Worm (Caenorhabditis elegans) whole organism, L2 larva: Measurements from ENCODE around the gene clec-117.

ENCODE experiments used
- R02D3.7 ChIP-seq: fragments of 150-350 bp; optimal IDR thresholded peaks from 2 replicates; lab custom pipeline; 2014; ENCODE audit warnings: missing biosample characterization, missing genetic modification characterization
- aly-2 ChIP-seq: fragments of 150-350 bp; optimal IDR thresholded peaks from 2 replicates; lab custom pipeline; 2014; ENCODE audit warnings: missing biosample characterization, missing genetic modification characterization
- nhr-10 ChIP-seq: sonication (generic microtip); optimal IDR thresholded peaks from 2 replicates; lab custom pipeline; 2017; ENCODE audit warnings: missing biosample characterization, missing genetic modification characterization
- nhr-237 ChIP-seq: fragments of 150-350 bp; optimal IDR thresholded peaks from 2 replicates; lab custom pipeline; 2014; ENCODE audit warnings: missing biosample characterization, missing genetic modification characterization
- nhr-6 ChIP-seq: fragments of 150-350 bp; optimal IDR thresholded peaks from 2 replicates; lab custom pipeline; 2014; ENCODE audit warnings: missing biosample characterization, missing genetic modification characterization
- nhr-77 ChIP-seq: fragments of 150-350 bp; optimal IDR thresholded peaks from 2 replicates; lab custom pipeline; 2014; ENCODE audit warnings: missing biosample characterization, missing genetic modification characterization
- snpc-4 ChIP-seq: fragments of 150-350 bp; optimal IDR thresholded peaks from 2 replicates; lab custom pipeline; 2014; ENCODE audit warnings: missing biosample characterization, missing genetic modification characterization
- unc-62 ChIP-seq: fragments of 150-350 bp; optimal IDR thresholded peaks from 2 replicates; lab custom pipeline; 2014; ENCODE audit warnings: missing biosample characterization, missing genetic modification reagents, missing genetic modification characterization

DNA sequence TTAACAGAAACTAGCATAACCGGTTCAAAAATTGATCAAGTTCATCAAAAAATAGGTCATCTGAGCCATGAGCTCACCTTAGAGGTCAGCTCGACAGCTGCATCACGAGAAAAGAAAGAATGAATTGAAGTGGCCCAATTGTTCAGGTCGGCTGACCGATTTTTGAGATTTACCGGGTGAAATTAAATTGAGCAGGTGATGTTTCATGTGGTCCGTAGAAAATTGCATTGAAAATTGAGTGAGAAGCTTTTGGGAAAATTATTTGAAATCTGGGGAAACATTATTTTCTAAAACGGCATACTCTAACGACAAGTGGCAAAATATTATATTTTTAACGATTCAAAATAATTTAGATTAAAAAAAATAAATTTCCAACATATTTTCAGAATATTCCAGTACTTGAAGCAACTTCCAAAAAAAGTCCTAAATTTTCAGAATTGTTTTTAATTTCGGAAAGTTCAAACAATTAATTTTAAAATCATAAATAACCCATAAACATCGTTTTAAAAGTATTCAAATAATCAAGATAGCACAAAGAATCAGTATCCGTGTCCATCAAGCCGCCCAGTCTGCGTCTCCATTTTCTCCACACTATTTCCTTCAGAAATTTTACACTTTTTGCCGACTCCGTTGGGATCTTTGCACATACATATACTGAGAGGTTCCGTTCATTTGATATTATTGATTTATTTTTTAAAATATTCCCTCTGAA is 29.0 kb upstream of the clec-117 start, which contains the start of gene sgcb-1:
- TF ChIP-seq nhr-10 (tag; lab: Kevin White, UChicago) (no peak), snpc-4 (tag; lab: Kevin White, UChicago) (no peak), nhr-77 (no peak), nhr-237 (tag; lab: Kevin White, UChicago) (no peak), unc-62 (GFP tag; lab: Kevin White, UChicago) (no peak), R02D3.7 (tag; lab: Kevin White, UChicago) (no peak), aly-2 (tag; lab: Kevin White, UChicago) (no peak), nhr-6 (no peak)
